Worm (Caenorhabditis elegans) whole organism, young adult: ENCODE results near the gene spe-42.

Experiments
- lin-26 ChIP-seq: fragments of 200-800 bp; sonication (Bioruptor generic); IDR thresholded peaks from 2 replicates; pipeline ENCODE4 v1.3.6; 2022; ENCODE audit warnings: missing genetic modification reagents, missing genetic modification characterization, missing compliant biosample characterization
- nfya-1 ChIP-seq: sonication (generic microtip); optimal IDR thresholded peaks from 2 replicates; lab custom pipeline; 2017; ENCODE audit warnings: antibody characterized with exemption, missing compliant biosample characterization, missing genetic modification characterization, borderline replicate concordance; ENCODE audit not compliant: insufficient read depth

DNA sequence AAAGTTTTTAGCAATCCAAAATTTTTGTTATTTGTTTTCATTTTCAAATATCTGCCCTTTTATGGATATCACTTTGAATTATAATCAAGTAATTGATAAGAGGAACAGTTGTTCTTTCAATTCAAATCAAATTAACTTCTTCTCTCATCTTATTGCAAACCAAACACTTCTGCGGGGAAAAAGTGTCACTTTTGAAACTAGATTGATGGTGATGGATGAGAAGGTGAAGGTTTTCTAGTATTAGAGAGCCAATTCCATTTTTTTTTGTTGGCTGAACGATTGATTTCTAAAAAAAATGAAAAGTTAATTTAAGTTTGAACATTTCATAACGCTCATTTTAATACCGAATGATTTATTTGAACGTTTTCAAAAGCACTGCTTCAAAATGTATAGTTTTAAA, 43.0 kb upstream of the spe-42 start:
- TF ChIP-seq nfya-1 (tag; lab: Kevin White, UChicago), result no peak
- TF ChIP-seq lin-26 (GFP tag; lab: Robert Waterston, UW), result no peak
